Fruit fly (Drosophila melanogaster) whole organism, prepupa: ENCODE measurements around the gene CG13358.

Experiments used
- CG10631 ChIP-seq: fragments of 200-800 bp; sonication (Bioruptor generic); optimal IDR thresholded peaks from 2 replicates; lab custom pipeline; 2016; ENCODE audit warnings: missing biosample characterization, missing genetic modification characterization
- CG31627 ChIP-seq: fragments of 200-800 bp; sonication (Bioruptor generic); optimal IDR thresholded peaks from 3 replicates; lab custom pipeline; 2016; ENCODE audit warnings: missing biosample characterization, missing genetic modification characterization
- CG3919 ChIP-seq: fragments of 200-800 bp; sonication (Bioruptor generic); optimal IDR thresholded peaks from 3 replicates; lab custom pipeline; 2016; ENCODE audit warnings: missing biosample characterization, missing genetic modification characterization
- CG4318 ChIP-seq: fragments of 200-800 bp; sonication (Bioruptor generic); optimal IDR thresholded peaks from 3 replicates; lab custom pipeline; 2017; ENCODE audit warnings: missing biosample characterization, mild to moderate bottlenecking, missing genetic modification characterization
- CG7368 ChIP-seq: fragments of 200-800 bp; sonication (Bioruptor generic); optimal IDR thresholded peaks from 3 replicates; lab custom pipeline; 2016; ENCODE audit warnings: missing biosample characterization, missing genetic modification characterization
- CG8319 ChIP-seq: fragments of 200-800 bp; sonication (Bioruptor generic); optimal IDR thresholded peaks from 3 replicates; lab custom pipeline; 2016; ENCODE audit warnings: missing biosample characterization, missing genetic modification characterization
- Hr38 ChIP-seq: sonication (Bioruptor generic); optimal IDR thresholded peaks from 2 replicates; lab custom pipeline; 2016; ENCODE audit warnings: missing biosample characterization, missing genetic modification characterization
- Lpt ChIP-seq: fragments of 200-800 bp; sonication (Bioruptor generic); optimal IDR thresholded peaks from 3 replicates; lab custom pipeline; 2016; ENCODE audit warnings: missing biosample characterization, missing genetic modification characterization
- Met ChIP-seq: fragments of 200-800 bp; sonication (Bioruptor generic); optimal IDR thresholded peaks from 3 replicates; lab custom pipeline; 2016; ENCODE audit warnings: missing biosample characterization, missing genetic modification characterization
- achi ChIP-seq: fragments of 200-800 bp; sonication (Bioruptor generic); optimal IDR thresholded peaks from 3 replicates; lab custom pipeline; 2016; ENCODE audit warnings: missing biosample characterization, missing genetic modification characterization
- spab ChIP-seq: fragments of 200-800 bp; sonication (Bioruptor generic); optimal IDR thresholded peaks from 2 replicates; lab custom pipeline; 2017; ENCODE audit warnings: missing biosample characterization, mild to moderate bottlenecking, missing genetic modification characterization, missing genetic modification reagents
- svp ChIP-seq: fragments of 200-800 bp; sonication (Bioruptor generic); peaks from one replicate; lab custom pipeline; 2016; ENCODE audit warnings: missing biosample characterization, missing genetic modification characterization

dm6 chrX:753553-753952, 51.2 kb downstream of the CG13358 start, which contains the start of gene CG13361:
- TF ChIP-seq CG8319 (no peak), Hr38 (no peak), spab (GFP tag; lab: Kevin White, UChicago) (no peak), Lpt (no peak), CG3919 (GFP tag; lab: Kevin White, UChicago) (no peak), achi (no peak), CG31627 (GFP tag; lab: Kevin White, UChicago) (no peak), svp (GFP tag; lab: Kevin White, UChicago) (no peak), Met (GFP tag; lab: Kevin White, UChicago) (no peak), CG7368 (GFP tag; lab: Kevin White, UChicago) (no peak), CG4318 (GFP tag; lab: Kevin White, UChicago) (no peak), CG10631 (GFP tag; lab: Kevin White, UChicago) (no peak)
